Worm (Caenorhabditis elegans): Measurements from ENCODE around the gene eif-1.A.

eif-1.A gene

ce11 chrIV:4810377-4810984 is at the start of gene eif-1.A:
Gene eif-1.A, plus strand, starts transcription at chrIV:4810934.
- no peak for TF ChIP-seq ama-1 (optimal IDR thresholded peaks at IDR 0.05)
- TF ChIP-seq hmg-4 (GFP tag; optimal IDR thresholded peaks at IDR 0.05) = no peak
- peak; percentile 58 for TF ChIP-seq F13C5.2 (tag; optimal IDR thresholded peaks at IDR 0.05)
- TF ChIP-seq tbx-37 (GFP tag; conservative IDR thresholded peaks at IDR 0.05) = 0 out of 2 replicates have a peak, but pooled peaks have one; percentile 22
- TF ChIP-seq tbx-11 (GFP tag; IDR thresholded peaks at IDR 0.05) = no peak
- TF ChIP-seq aly-1 (tag; optimal IDR thresholded peaks at IDR 0.05) = no peak
- no peak for TF ChIP-seq hnd-1 (tag; optimal IDR thresholded peaks at IDR 0.05)

ce11 chrIV:4763844-4764243 is 46.9 kb upstream of the eif-1.A start, which contains the start of gene Y17G9B.2:
Gene Y17G9B.2, plus strand, starts transcription at chrIV:4764144.
- TF ChIP-seq tra-4 (tag; optimal IDR thresholded peaks at IDR 0.05) (no peak), tbx-37 (GFP tag; conservative IDR thresholded peaks at IDR 0.05) (no peak), pes-1 (GFP tag; IDR thresholded peaks at IDR 0.05) (no peak), aly-1 (tag; optimal IDR thresholded peaks at IDR 0.05) (no peak), hmbx-1 (tag; optimal IDR thresholded peaks at IDR 0.05) (no peak), ceh-36 (tag; optimal IDR thresholded peaks at IDR 0.05) (no peak), B0310.2 (tag; optimal IDR thresholded peaks at IDR 0.05) (no peak), ets-7 (tag; optimal IDR thresholded peaks at IDR 0.05) (no peak), ama-1 (optimal IDR thresholded peaks at IDR 0.05) (no peak), sea-1 (GFP tag; conservative IDR thresholded peaks at IDR 0.05) (no peak), tbx-11 (GFP tag; IDR thresholded peaks at IDR 0.05) (no peak), hmg-4 (GFP tag; optimal IDR thresholded peaks at IDR 0.05) (no peak), ceh-13 (GFP tag; optimal IDR thresholded peaks at IDR 0.05) (no peak), flt-1 (GFP tag; IDR thresholded peaks at IDR 0.05) (no peak), hnd-1 (tag; optimal IDR thresholded peaks at IDR 0.05) (no peak), F13C5.2 (tag; optimal IDR thresholded peaks at IDR 0.05) (no peak), scrt-1 (GFP tag; IDR thresholded peaks at IDR 0.05) (no peak)

ce11 chrIV:4764422-4764821 is 46.3 kb upstream of the eif-1.A start, which contains the start of gene npp-26:
Gene npp-26, plus strand, starts transcription at chrIV:4764722.
- TF ChIP-seq flt-1 (GFP tag; IDR thresholded peaks at IDR 0.05) (no peak), scrt-1 (GFP tag; IDR thresholded peaks at IDR 0.05) (no peak), ceh-36 (tag; optimal IDR thresholded peaks at IDR 0.05) (no peak), F13C5.2 (tag; optimal IDR thresholded peaks at IDR 0.05) (no peak), ceh-13 (GFP tag; optimal IDR thresholded peaks at IDR 0.05) (no peak), aly-1 (tag; optimal IDR thresholded peaks at IDR 0.05) (no peak), ama-1 (optimal IDR thresholded peaks at IDR 0.05) (no peak), pes-1 (GFP tag; IDR thresholded peaks at IDR 0.05) (no peak), ets-7 (tag; optimal IDR thresholded peaks at IDR 0.05) (no peak), hmbx-1 (tag; optimal IDR thresholded peaks at IDR 0.05) (no peak), sea-1 (GFP tag; conservative IDR thresholded peaks at IDR 0.05) (no peak)

ce11 chrIV:4771792-4772191 is 38.9 kb upstream of the eif-1.A start, which contains the start of gene R11E3.2:
Gene R11E3.2, plus strand, starts transcription at chrIV:4772092.
- TF ChIP-seq B0310.2 (tag; optimal IDR thresholded peaks at IDR 0.05) = no peak
- TF ChIP-seq tbx-37 (GFP tag; conservative IDR thresholded peaks at IDR 0.05) = no peak
- TF ChIP-seq ceh-13 (GFP tag; optimal IDR thresholded peaks at IDR 0.05) = no peak
- no peak for TF ChIP-seq pes-1 (GFP tag; IDR thresholded peaks at IDR 0.05)
- TF ChIP-seq hmg-4 (GFP tag; optimal IDR thresholded peaks at IDR 0.05) = no peak
- no peak for TF ChIP-seq hnd-1 (tag; optimal IDR thresholded peaks at IDR 0.05)
- no peak for TF ChIP-seq flt-1 (GFP tag; IDR thresholded peaks at IDR 0.05)
- TF ChIP-seq aly-1 (tag; optimal IDR thresholded peaks at IDR 0.05) = no peak

- TF ChIP-seq ets-7 (tag; optimal IDR thresholded peaks at IDR 0.05) (no peak), tbx-37 (GFP tag; conservative IDR thresholded peaks at IDR 0.05) (no peak), scrt-1 (GFP tag; IDR thresholded peaks at IDR 0.05) (no peak), aly-1 (tag; optimal IDR thresholded peaks at IDR 0.05) (no peak), F13C5.2 (tag; optimal IDR thresholded peaks at IDR 0.05) (no peak), sea-1 (GFP tag; conservative IDR thresholded peaks at IDR 0.05) (no peak), hmg-4 (GFP tag; optimal IDR thresholded peaks at IDR 0.05) (no peak), ceh-36 (tag; optimal IDR thresholded peaks at IDR 0.05) (no peak), hmbx-1 (tag; optimal IDR thresholded peaks at IDR 0.05) (no peak), ama-1 (optimal IDR thresholded peaks at IDR 0.05) (no peak), B0310.2 (tag; optimal IDR thresholded peaks at IDR 0.05) (no peak), flt-1 (GFP tag; IDR thresholded peaks at IDR 0.05) (no peak), hnd-1 (tag; optimal IDR thresholded peaks at IDR 0.05) (no peak), ceh-13 (GFP tag; optimal IDR thresholded peaks at IDR 0.05) (no peak), pes-1 (GFP tag; IDR thresholded peaks at IDR 0.05) (no peak), tra-4 (tag; optimal IDR thresholded peaks at IDR 0.05) (no peak), tbx-11 (GFP tag; IDR thresholded peaks at IDR 0.05) (no peak)
Measured at ce11 chrIV:4776001-4776400, 34.7 kb upstream of the eif-1.A start, which contains the start of gene R11E3.19. Gene R11E3.19, minus strand, starts transcription at chrIV:4776101.

- TF ChIP-seq aly-1 (tag; optimal IDR thresholded peaks at IDR 0.05) (no peak), tbx-11 (GFP tag; IDR thresholded peaks at IDR 0.05) (no peak)
Measured at ce11 chrIV:4776501-4776900, 34.2 kb upstream of the eif-1.A start.

- TF ChIP-seq flt-1 (GFP tag; IDR thresholded peaks at IDR 0.05) (no peak), hnd-1 (tag; optimal IDR thresholded peaks at IDR 0.05) (no peak), tra-4 (tag; optimal IDR thresholded peaks at IDR 0.05) (no peak), hmbx-1 (tag; optimal IDR thresholded peaks at IDR 0.05) (no peak), scrt-1 (GFP tag; IDR thresholded peaks at IDR 0.05) (no peak), ceh-13 (GFP tag; optimal IDR thresholded peaks at IDR 0.05) (no peak), aly-1 (tag; optimal IDR thresholded peaks at IDR 0.05) (no peak), sea-1 (GFP tag; conservative IDR thresholded peaks at IDR 0.05) (no peak), B0310.2 (tag; optimal IDR thresholded peaks at IDR 0.05) (no peak), tbx-37 (GFP tag; conservative IDR thresholded peaks at IDR 0.05) (no peak), tbx-11 (GFP tag; IDR thresholded peaks at IDR 0.05) (no peak), ets-7 (tag; optimal IDR thresholded peaks at IDR 0.05) (no peak), hmg-4 (GFP tag; optimal IDR thresholded peaks at IDR 0.05) (no peak), ceh-36 (tag; optimal IDR thresholded peaks at IDR 0.05) (no peak), pes-1 (GFP tag; IDR thresholded peaks at IDR 0.05) (no peak), ama-1 (optimal IDR thresholded peaks at IDR 0.05) (no peak), F13C5.2 (tag; optimal IDR thresholded peaks at IDR 0.05) (no peak)
Measured at ce11 chrIV:4780129-4780528, 30.6 kb upstream of the eif-1.A start, which contains the start of gene set-15. Gene set-15, minus strand, starts transcription at chrIV:4780229.

Data from whole organism, early embryonic.